Worm (Caenorhabditis elegans): ENCODE results near the gene R10E11.6.

Gene R10E11.6

DNA sequence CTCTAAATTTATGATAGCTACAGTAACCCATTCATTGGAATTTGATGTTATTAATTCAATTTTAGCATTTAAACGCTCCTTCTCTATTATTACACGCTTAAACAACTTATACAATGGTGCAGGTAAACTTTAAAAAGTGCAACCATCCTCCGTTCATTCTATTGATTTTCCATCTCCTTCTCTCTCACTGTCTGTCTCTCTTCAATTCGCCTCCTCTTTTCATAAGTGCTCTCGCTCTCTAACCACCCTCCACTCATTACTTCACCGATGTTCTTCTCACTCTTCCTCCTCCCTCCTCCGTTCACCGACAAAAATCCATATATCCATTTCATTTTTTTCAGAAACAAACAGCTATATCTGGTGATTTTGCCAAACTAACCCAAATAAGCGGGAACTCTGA lies 16.6 kb upstream of the R10E11.6 start, which contains the start of gene cbp-1 (continued):
- TF ChIP-seq lsy-2 (tag; optimal IDR thresholded peaks at IDR 0.05) (peak; percentile 81 to 85), sup-37 (GFP tag; optimal IDR thresholded peaks at IDR 0.05) (no peak), lin-15B (tag; optimal IDR thresholded peaks at IDR 0.05) (no peak), unc-98 (GFP tag; IDR thresholded peaks at IDR 0.05) (no peak), nhr-77 (tag; optimal IDR thresholded peaks at IDR 0.05) (no peak), swsn-7 (tag; optimal IDR thresholded peaks at IDR 0.05) (peak; percentile 64), rnt-1 (tag; optimal IDR thresholded peaks at IDR 0.05) (peak; percentile 80), ztf-11 (tag; optimal IDR thresholded peaks at IDR 0.05) (peak in 1 of 2 experiments; percentile 47), sox-4 (tag; optimal IDR thresholded peaks at IDR 0.05) (no peak), ceh-88 (GFP tag; IDR thresholded peaks at IDR 0.05) (no peak; the same call in 1 of the 2 replicates), tlp-1 (tag; optimal IDR thresholded peaks at IDR 0.05) (no peak), pax-3 (tag; optimal IDR thresholded peaks at IDR 0.05) (no peak), nhr-76 (tag; optimal IDR thresholded peaks at IDR 0.05) (no peak), efl-1 (optimal IDR thresholded peaks at IDR 0.05) (peak; percentile 69 to 75), efl-1 (GFP tag; optimal IDR thresholded peaks at IDR 0.05 in 1 of 2) (peak; percentile 16 to 90), jun-1 (tag; optimal IDR thresholded peaks at IDR 0.05) (peak; percentile 12), nhr-20 (tag; optimal IDR thresholded peaks at IDR 0.05) (peak; percentile 36), ces-1 (GFP tag; optimal IDR thresholded peaks at IDR 0.05) (no peak), fkh-10 (GFP tag; optimal IDR thresholded peaks at IDR 0.05) (no peak), irx-1 (tag; optimal IDR thresholded peaks at IDR 0.05) (no peak), grh-1 (GFP tag; IDR thresholded peaks at IDR 0.05) (no peak), pqm-1 (tag; optimal IDR thresholded peaks at IDR 0.05) (no peak), ceh-8 (GFP tag; optimal IDR thresholded peaks at IDR 0.05) (no peak), nhr-85 (tag) (peak; percentile 14), lin-39 (tag; optimal IDR thresholded peaks at IDR 0.05) (peak; percentile 13), xbp-1 (tag; optimal IDR thresholded peaks at IDR 0.05) (peak; percentile 25), fkh-8 (tag; optimal IDR thresholded peaks at IDR 0.05) (no peak), lir-3 (tag; optimal IDR thresholded peaks at IDR 0.05; ENCODE audit: poor library complexity) (no peak), dpl-1 (GFP tag; optimal IDR thresholded peaks at IDR 0.05) (peak in 2 of 3 experiments; percentile 37 to 46), mef-2 (tag; optimal IDR thresholded peaks at IDR 0.05) (no peak), blmp-1 (tag; optimal IDR thresholded peaks at IDR 0.05) (no peak)

DNA sequence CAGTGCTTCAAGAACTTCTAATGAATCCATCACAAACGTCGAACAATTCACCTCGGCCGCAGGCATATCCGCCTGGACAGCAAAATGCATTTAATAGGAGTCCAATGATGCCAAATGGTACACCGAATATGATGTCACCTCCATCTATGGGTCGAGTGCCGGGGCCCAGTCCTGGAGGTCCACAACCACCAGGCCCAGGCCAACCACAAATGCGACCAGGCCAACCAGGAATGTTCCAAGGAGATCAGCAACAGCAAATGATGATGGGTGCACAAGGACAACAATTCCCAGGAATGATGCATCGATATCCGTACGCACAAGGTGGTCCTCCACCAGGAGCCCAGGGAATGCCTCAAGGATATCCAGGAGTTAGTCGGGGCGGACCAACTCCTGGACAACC lies 15.7 kb upstream of the R10E11.6 start:
- no peak for TF ChIP-seq tlp-1 (tag; optimal IDR thresholded peaks at IDR 0.05)
- TF ChIP-seq fkh-8 (tag; optimal IDR thresholded peaks at IDR 0.05) = no peak
- TF ChIP-seq efl-1 (optimal IDR thresholded peaks at IDR 0.05) = no peak
- peak in 1 of 2 experiments; percentile 30 for TF ChIP-seq efl-1 (GFP tag; optimal IDR thresholded peaks at IDR 0.05 in 1 of 2)
- TF ChIP-seq nhr-85 (tag) = peak; percentile 51

DNA sequence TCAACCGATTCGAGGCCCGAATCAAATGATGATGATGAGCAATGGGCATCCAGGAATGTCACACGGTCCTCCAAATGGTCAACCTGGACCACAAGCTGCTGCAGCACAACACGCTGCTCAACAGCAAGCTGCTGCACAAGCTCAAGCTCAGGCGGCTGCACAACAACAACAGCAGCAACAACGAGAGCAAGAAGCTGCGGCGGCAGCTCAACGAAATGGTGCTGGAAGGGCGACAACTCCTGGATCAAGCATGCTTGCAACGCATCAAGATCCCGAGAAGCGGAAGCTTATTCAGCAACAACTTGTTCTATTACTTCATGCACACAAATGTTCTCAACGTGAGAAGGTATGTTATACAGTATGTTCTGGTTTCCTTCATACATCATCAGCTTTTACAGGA lies 14.8 kb upstream of the R10E11.6 start:
- TF ChIP-seq vab-15 (tag; optimal IDR thresholded peaks at IDR 0.05) (no peak), efl-1 (optimal IDR thresholded peaks at IDR 0.05) (no peak), efl-1 (GFP tag; optimal IDR thresholded peaks at IDR 0.05 in 1 of 2) (peak in 1 of 2 experiments; percentile 73)

DNA sequence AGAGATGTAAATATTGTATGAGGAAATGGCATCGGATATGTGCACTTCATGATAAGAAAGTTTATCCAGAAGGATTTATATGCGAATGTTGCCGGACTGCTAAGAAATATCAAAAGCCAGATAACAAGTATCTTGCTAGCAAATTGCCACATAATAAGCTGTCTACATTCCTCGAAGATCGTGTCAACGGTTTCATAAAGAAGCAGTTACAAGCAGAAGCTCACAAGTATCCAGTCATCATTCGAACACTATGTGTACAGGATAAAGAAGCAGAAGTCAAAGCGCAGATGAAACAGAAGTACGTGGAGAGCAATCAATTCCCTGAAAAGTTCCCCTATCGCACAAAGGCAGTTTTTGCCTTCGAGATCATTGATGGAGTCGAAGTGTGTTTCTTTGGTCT lies 12.2 kb upstream of the R10E11.6 start:
- TF ChIP-seq lin-14 (GFP tag; optimal IDR thresholded peaks at IDR 0.05) (no peak), tlp-1 (tag; optimal IDR thresholded peaks at IDR 0.05) (no peak), lsy-2 (tag; optimal IDR thresholded peaks at IDR 0.05) (no peak), elt-2 (tag; optimal IDR thresholded peaks at IDR 0.05) (no peak), jun-1 (tag; optimal IDR thresholded peaks at IDR 0.05) (no peak), nhr-84 (tag; optimal IDR thresholded peaks at IDR 0.05) (no peak), vab-15 (tag; optimal IDR thresholded peaks at IDR 0.05) (no peak), pqm-1 (tag; optimal IDR thresholded peaks at IDR 0.05) (no peak), dpl-1 (GFP tag; optimal IDR thresholded peaks at IDR 0.05) (no peak), ztf-11 (tag; optimal IDR thresholded peaks at IDR 0.05) (no peak), ceh-90 (tag; optimal IDR thresholded peaks at IDR 0.05) (no peak), egl-27 (tag; optimal IDR thresholded peaks at IDR 0.05) (no peak), unc-98 (GFP tag; IDR thresholded peaks at IDR 0.05) (no peak), nhr-76 (tag; optimal IDR thresholded peaks at IDR 0.05) (no peak), nhr-237 (tag; optimal IDR thresholded peaks at IDR 0.05) (no peak), skn-1 (tag; optimal IDR thresholded peaks at IDR 0.05) (no peak), fos-1 (tag; optimal IDR thresholded peaks at IDR 0.05) (no peak), mdl-1 (tag; optimal IDR thresholded peaks at IDR 0.05) (no peak), nhr-47 (tag; optimal IDR thresholded peaks at IDR 0.05) (no peak), efl-1 (optimal IDR thresholded peaks at IDR 0.05) (no peak), efl-1 (GFP tag; optimal IDR thresholded peaks at IDR 0.05 in 1 of 2) (no peak)
